Worm (Caenorhabditis elegans): ENCODE results near the gene F37A8.5.

F37A8.5 gene

ce11 chrIII:3915705-3916104 is 40.7 kb upstream of the F37A8.5 start:
- TF ChIP-seq sem-4 (tag; optimal IDR thresholded peaks at IDR 0.05) (no peak), nhr-129 (tag; optimal IDR thresholded peaks at IDR 0.05) (peak; percentile 47), sma-9 (GFP tag; optimal IDR thresholded peaks at IDR 0.05) (peak; percentile 18), sma-9 (tag; optimal IDR thresholded peaks at IDR 0.05) (no peak)

ce11 chrIII:3916624-3917023 is 39.8 kb upstream of the F37A8.5 start, which contains the start of gene ccdc-47:
Gene ccdc-47, plus strand, starts transcription at chrIII:3916967.
- TF ChIP-seq nhr-25 (tag; optimal IDR thresholded peaks at IDR 0.05): peak; percentile 14
- no peak for TF ChIP-seq egl-27 (tag; optimal IDR thresholded peaks at IDR 0.05)
- no peak for TF ChIP-seq peb-1 (tag; optimal IDR thresholded peaks at IDR 0.05)
- TF ChIP-seq mab-5 (tag; optimal IDR thresholded peaks at IDR 0.05): peak; percentile 34
- TF ChIP-seq unc-39 (tag; optimal IDR thresholded peaks at IDR 0.05): no peak
- TF ChIP-seq aly-2 (tag; optimal IDR thresholded peaks at IDR 0.05): no peak
- peak; percentile 71 for TF ChIP-seq sma-9 (GFP tag; optimal IDR thresholded peaks at IDR 0.05)
- TF ChIP-seq sma-9 (tag; optimal IDR thresholded peaks at IDR 0.05): no peak
- TF ChIP-seq blmp-1 (tag; optimal IDR thresholded peaks at IDR 0.05; ENCODE audit: insufficient read depth): no peak
- TF ChIP-seq lsy-2 (tag; optimal IDR thresholded peaks at IDR 0.05): peak; percentile 3 to 68
- TF ChIP-seq snpc-4 (tag; optimal IDR thresholded peaks at IDR 0.05): peak; percentile 2
- peak; percentile 49 for TF ChIP-seq crh-2 (tag; optimal IDR thresholded peaks at IDR 0.05)
- TF ChIP-seq mdl-1 (tag; optimal IDR thresholded peaks at IDR 0.05): no peak
- TF ChIP-seq nhr-10 (tag; optimal IDR thresholded peaks at IDR 0.05): no peak
- TF ChIP-seq sma-3 (GFP tag; optimal IDR thresholded peaks at IDR 0.05): peak; percentile 48
- TF ChIP-seq ztf-4 (tag; optimal IDR thresholded peaks at IDR 0.05): peak; percentile 55
- no peak for TF ChIP-seq nhr-11 (tag; optimal IDR thresholded peaks at IDR 0.05)
- TF ChIP-seq nhr-23 (tag; optimal IDR thresholded peaks at IDR 0.05): no peak
- TF ChIP-seq nhr-21 (tag; optimal IDR thresholded peaks at IDR 0.05): no peak
- no peak for TF ChIP-seq nhr-237 (tag; optimal IDR thresholded peaks at IDR 0.05)
- TF ChIP-seq nhr-6 (tag; optimal IDR thresholded peaks at IDR 0.05): no peak
- TF ChIP-seq skn-1 (tag; optimal IDR thresholded peaks at IDR 0.05): peak; percentile 62
- TF ChIP-seq dmd-4 (tag; optimal IDR thresholded peaks at IDR 0.05): no peak
- TF ChIP-seq lin-11 (tag; optimal IDR thresholded peaks at IDR 0.05): peak; percentile 84
- peak; percentile 47 for TF ChIP-seq fos-1 (tag; optimal IDR thresholded peaks at IDR 0.05)
- TF ChIP-seq ceh-16 (tag; optimal IDR thresholded peaks at IDR 0.05): no peak
- peak; percentile 72 for TF ChIP-seq unc-55 (GFP tag; optimal IDR thresholded peaks at IDR 0.05)
- no peak for TF ChIP-seq ztf-11 (tag; optimal IDR thresholded peaks at IDR 0.05)
- peak; percentile 80 for TF ChIP-seq gmeb-1 (tag; optimal IDR thresholded peaks at IDR 0.05)
- peak; percentile 62 for TF ChIP-seq nhr-129 (tag; optimal IDR thresholded peaks at IDR 0.05)
- no peak for TF ChIP-seq ztf-1 (GFP tag; conservative IDR thresholded peaks at IDR 0.05)
- no peak for TF ChIP-seq zag-1 (tag; optimal IDR thresholded peaks at IDR 0.05)
- no peak for TF ChIP-seq Y55F3AM.14 (GFP tag; optimal IDR thresholded peaks at IDR 0.05)
- peak; percentile 69 for TF ChIP-seq C34F6.9 (tag; optimal IDR thresholded peaks at IDR 0.05)
- peak; percentile 49 for TF ChIP-seq lin-13 (GFP tag; optimal IDR thresholded peaks at IDR 0.05)
- no peak for TF ChIP-seq alr-1 (tag; optimal IDR thresholded peaks at IDR 0.05)
- no peak for TF ChIP-seq ceh-82 (tag; optimal IDR thresholded peaks at IDR 0.05)
- TF ChIP-seq nhr-12 (tag; optimal IDR thresholded peaks at IDR 0.05): no peak
- peak; percentile 41 for TF ChIP-seq sem-4 (tag; optimal IDR thresholded peaks at IDR 0.05)
- TF ChIP-seq F13H6.1 (tag; optimal IDR thresholded peaks at IDR 0.05): peak; percentile 55

ce11 chrIII:3918569-3918968 is 37.9 kb upstream of the F37A8.5 start, which contains the start of gene ZK1058.3:
Gene ZK1058.3, plus strand, starts transcription at chrIII:3918869.
- TF ChIP-seq crh-2 (tag; optimal IDR thresholded peaks at IDR 0.05) (no peak), F13H6.1 (tag; optimal IDR thresholded peaks at IDR 0.05) (no peak), peb-1 (tag; optimal IDR thresholded peaks at IDR 0.05) (no peak), lin-39 (tag; optimal IDR thresholded peaks at IDR 0.05) (no peak), aly-2 (tag; optimal IDR thresholded peaks at IDR 0.05) (no peak), sma-3 (GFP tag; optimal IDR thresholded peaks at IDR 0.05) (no peak), nhr-129 (tag; optimal IDR thresholded peaks at IDR 0.05) (no peak), alr-1 (tag; optimal IDR thresholded peaks at IDR 0.05) (no peak), mdl-1 (tag; optimal IDR thresholded peaks at IDR 0.05) (no peak), nhr-21 (tag; optimal IDR thresholded peaks at IDR 0.05) (no peak), sma-9 (GFP tag; optimal IDR thresholded peaks at IDR 0.05) (no peak), sma-9 (tag; optimal IDR thresholded peaks at IDR 0.05) (no peak), ceh-82 (tag; optimal IDR thresholded peaks at IDR 0.05) (no peak), lin-13 (GFP tag; optimal IDR thresholded peaks at IDR 0.05) (no peak), mab-5 (tag; optimal IDR thresholded peaks at IDR 0.05) (no peak)
